Fruit fly (Drosophila melanogaster): ENCODE results near the gene CG15756.

Gene CG15756

DNA sequence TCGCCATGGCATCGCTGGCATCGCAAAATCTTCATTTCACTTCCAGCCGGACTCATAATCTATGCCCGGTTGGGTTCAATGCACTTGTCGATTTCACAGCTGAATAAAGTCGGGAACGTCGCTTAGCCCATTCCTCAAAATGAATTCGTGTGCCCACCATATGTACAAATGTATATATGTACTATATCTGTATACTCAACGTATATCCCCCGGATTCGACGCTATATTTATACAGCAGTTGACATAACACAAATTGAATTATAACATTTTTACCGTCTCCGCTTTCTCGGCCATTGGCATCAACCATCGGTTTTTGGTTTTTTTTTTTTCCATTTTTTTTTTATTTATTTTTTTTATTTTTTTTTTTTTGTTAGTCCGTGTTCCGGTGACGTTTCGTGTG lies 36.1 kb downstream of the CG15756 start (continued):
- no peak for TF ChIP-seq lmd (GFP tag; IDR thresholded peaks at IDR 0.05)
- TF ChIP-seq Sox102F (GFP tag; optimal IDR thresholded peaks at IDR 0.05), result peak; percentile 6
- TF ChIP-seq ind (GFP tag; optimal IDR thresholded peaks at IDR 0.05), result no peak
- no peak for TF ChIP-seq gsb-n (tag; optimal IDR thresholded peaks at IDR 0.05)
- peak; percentile 32 for TF ChIP-seq Blimp-1 (GFP tag; optimal IDR thresholded peaks at IDR 0.05)
- TF ChIP-seq kay (GFP tag; optimal IDR thresholded peaks at IDR 0.05), result no peak
- TF ChIP-seq CG4360 (GFP tag; IDR thresholded peaks at IDR 0.05), result no peak
- TF ChIP-seq ham (GFP tag; IDR thresholded peaks at IDR 0.05), result no peak
- no peak for TF ChIP-seq nerfin-2 (GFP tag; IDR thresholded peaks at IDR 0.05; ENCODE audit: partially characterized antibody)
- TF ChIP-seq Sry-δ (GFP tag; optimal IDR thresholded peaks at IDR 0.05), result no peak
- no peak for TF ChIP-seq yki (optimal IDR thresholded peaks at IDR 0.05)
- TF ChIP-seq tx (GFP tag; optimal IDR thresholded peaks at IDR 0.05), result no peak
- TF ChIP-seq CG7372 (GFP tag; IDR thresholded peaks at IDR 0.05), result no peak
- TF ChIP-seq CG12071 (GFP tag; optimal IDR thresholded peaks at IDR 0.05), result peak; percentile 40
- no peak for TF ChIP-seq CG16813 (GFP tag; IDR thresholded peaks at IDR 0.05; ENCODE audit: partially characterized antibody)
- no peak for TF ChIP-seq pho (GFP tag; optimal IDR thresholded peaks at IDR 0.05)
- TF ChIP-seq CG5180 (GFP tag; optimal IDR thresholded peaks at IDR 0.05), result peak; percentile 10
- TF ChIP-seq CG6813 (GFP tag; optimal IDR thresholded peaks at IDR 0.05), result peak; percentile 58
- no peak for TF ChIP-seq Elba2 (GFP tag; optimal IDR thresholded peaks at IDR 0.05)
- TF ChIP-seq Sox100B (GFP tag; optimal IDR thresholded peaks at IDR 0.05), result peak; percentile 10
- peak; percentile 56 for TF ChIP-seq lab (GFP tag; optimal IDR thresholded peaks at IDR 0.05)
- TF ChIP-seq CG4730 (GFP tag; IDR thresholded peaks at IDR 0.05), result no peak
- TF ChIP-seq Hr39 (optimal IDR thresholded peaks at IDR 0.05), result no peak
- TF ChIP-seq Nf-YA (GFP tag; IDR thresholded peaks at IDR 0.05), result no peak
- peak; percentile 30 for TF ChIP-seq wek (GFP tag; optimal IDR thresholded peaks at IDR 0.05)
- 0 out of 2 replicates have a peak, but pooled peaks have one; percentile 25 for TF ChIP-seq sob (GFP tag; IDR thresholded peaks at IDR 0.05)
- TF ChIP-seq D19A (tag; optimal IDR thresholded peaks at IDR 0.05), result no peak
- TF ChIP-seq CG16779 (GFP tag; IDR thresholded peaks at IDR 0.05), result no peak
- TF ChIP-seq CG12299 (tag; optimal IDR thresholded peaks at IDR 0.05), result no peak
- TF ChIP-seq odd (GFP tag; optimal IDR thresholded peaks at IDR 0.05), result peak; percentile 7
- no peak for TF ChIP-seq Sry-β (GFP tag; optimal IDR thresholded peaks at IDR 0.05)
- TF ChIP-seq Hr51 (GFP tag; optimal IDR thresholded peaks at IDR 0.05), result no peak
- TF ChIP-seq pita (GFP tag; optimal IDR thresholded peaks at IDR 0.05), result no peak
- TF ChIP-seq CG8765 (GFP tag; IDR thresholded peaks at IDR 0.05), result no peak
- TF ChIP-seq Usf (GFP tag; optimal IDR thresholded peaks at IDR 0.05), result no peak
- no peak for TF ChIP-seq CG31441 (GFP tag; IDR thresholded peaks at IDR 0.05)
- TF ChIP-seq zfh2 (GFP tag; optimal IDR thresholded peaks at IDR 0.05), result no peak
- TF ChIP-seq jumu (GFP tag; optimal IDR thresholded peaks at IDR 0.05), result no peak
- no peak for TF ChIP-seq unc-4 (GFP tag; IDR thresholded peaks at IDR 0.05; ENCODE audit: partially characterized antibody)
- no peak for TF ChIP-seq CG31388 (GFP tag; optimal IDR thresholded peaks at IDR 0.05)
- TF ChIP-seq CG3281 (GFP tag; optimal IDR thresholded peaks at IDR 0.05), result peak; percentile 22
- peak; percentile 70 for TF ChIP-seq ATbp (GFP tag; optimal IDR thresholded peaks at IDR 0.05)
- no peak for TF ChIP-seq CG15011 (GFP tag; optimal IDR thresholded peaks at IDR 0.05)
- no peak for TF ChIP-seq Neu2 (GFP tag; optimal IDR thresholded peaks at IDR 0.05; ENCODE audit: borderline replicate concordance)
- no peak for TF ChIP-seq Atf6 (GFP tag; IDR thresholded peaks at IDR 0.05)
- TF ChIP-seq CG14667 (GFP tag; IDR thresholded peaks at IDR 0.05), result no peak
- TF ChIP-seq CG1233 (GFP tag; optimal IDR thresholded peaks at IDR 0.05), result peak; percentile 6
- TF ChIP-seq dpn (GFP tag; optimal IDR thresholded peaks at IDR 0.05), result no peak
- TF ChIP-seq CG12391 (tag; optimal IDR thresholded peaks at IDR 0.05), result no peak
- peak; percentile 0 for TF ChIP-seq CG4424 (GFP tag; optimal IDR thresholded peaks at IDR 0.05)
- peak; percentile 56; the same call in 1 of the 2 replicates for TF ChIP-seq CG14014 (GFP tag; IDR thresholded peaks at IDR 0.05)
- peak; percentile 10 for TF ChIP-seq fd3F (GFP tag; optimal IDR thresholded peaks at IDR 0.05)
